Fruit fly (Drosophila melanogaster) whole organism, prepupa: ENCODE results near the gene CG15408.

Source experiments
- Blimp-1 ChIP-seq: fragments of 200-800 bp; sonication (Bioruptor generic); optimal IDR thresholded peaks from 3 replicates; lab custom pipeline; 2017; ENCODE audit warnings: missing biosample characterization, missing genetic modification characterization, mild to moderate bottlenecking, moderate library complexity, missing genetic modification reagents
- CG11294 ChIP-seq: fragments of 200-800 bp; sonication (Bioruptor generic); IDR thresholded peaks from 2 replicates; pipeline ENCODE4 v1.3.6; 2022; ENCODE audit warnings: missing biosample characterization, missing genetic modification characterization
- CG11902 ChIP-seq: fragments of 200-800 bp; sonication (Bioruptor generic); optimal IDR thresholded peaks from 3 replicates; lab custom pipeline; 2016; ENCODE audit warnings: missing biosample characterization, missing genetic modification characterization
- CG3919 ChIP-seq: fragments of 200-800 bp; sonication (Bioruptor generic); optimal IDR thresholded peaks from 3 replicates; lab custom pipeline; 2016; ENCODE audit warnings: missing biosample characterization, missing genetic modification characterization
- Ets96B ChIP-seq: fragments of 200-800 bp; optimal IDR thresholded peaks from 2 replicates; lab custom pipeline; 2019; ENCODE audit warnings: missing biosample characterization, mild to moderate bottlenecking, missing genetic modification characterization, moderate library complexity
- Hr4 ChIP-seq: fragments of 200-800 bp; sonication (Bioruptor generic); optimal IDR thresholded peaks from 3 replicates; lab custom pipeline; 2016; ENCODE audit warnings: missing biosample characterization, missing genetic modification characterization
- Sox15 ChIP-seq: fragments of 200-800 bp; sonication (Bioruptor generic); optimal IDR thresholded peaks from 3 replicates; lab custom pipeline; 2016; ENCODE audit warnings: missing biosample characterization, missing genetic modification characterization
- salr ChIP-seq, 2 experiments: fragments of 200-800 bp; sonication (Bioruptor generic); optimal IDR thresholded peaks; 3 replicates each; lab custom pipeline; 2016 to 2018; ENCODE audit warnings: missing biosample characterization in 2 of 2, missing genetic modification characterization in 2 of 2, mild to moderate bottlenecking in 1 of 2
- topi ChIP-seq: fragments of 200-800 bp; sonication (Bioruptor generic); optimal IDR thresholded peaks from 3 replicates; lab custom pipeline; 2016; ENCODE audit warnings: missing biosample characterization, missing genetic modification characterization

dm6 chr2L:3369083-3369653, 36.6 kb downstream of the CG15408 start:
- TF ChIP-seq topi (GFP tag; lab: Kevin White, UChicago) = no peak
- TF ChIP-seq CG11902 (GFP tag; lab: Kevin White, UChicago) = no peak
- TF ChIP-seq CG11294 (GFP tag; lab: Robert Waterston, UW) = no peak
- TF ChIP-seq CG3919 = no peak
- no peak for TF ChIP-seq Blimp-1 (GFP tag; lab: Kevin White, UChicago)
- no peak for TF ChIP-seq salr (GFP tag; optimal IDR thresholded peaks at IDR 0.05; lab: Kevin White, UChicago)
- TF ChIP-seq Hr4 (GFP tag; lab: Kevin White, UChicago) = no peak
- no peak for TF ChIP-seq Sox15 (GFP tag; lab: Kevin White, UChicago)
- TF ChIP-seq Ets96B (tag; lab: Kevin White, UChicago) = no peak
